Fruit fly (Drosophila melanogaster): ENCODE results near the gene CG9095.

CG9095 gene

dm6 chrX:15121714-15122113, 41.3 kb downstream of the CG9095 start (continued):
- TF ChIP-seq psq (GFP tag; optimal IDR thresholded peaks at IDR 0.05) (no peak), bab2 (GFP tag; optimal IDR thresholded peaks at IDR 0.05) (no peak), CG18011 (GFP tag; optimal IDR thresholded peaks at IDR 0.05) (no peak), CG43689 (GFP tag; IDR thresholded peaks at IDR 0.05) (no peak), CG32532 (GFP tag; IDR thresholded peaks at IDR 0.05) (no peak), chinmo (GFP tag; IDR thresholded peaks at IDR 0.05; ENCODE audit: partially characterized antibody) (no peak), CG8281 (tag; optimal IDR thresholded peaks at IDR 0.05) (no peak), dimm (GFP tag; IDR thresholded peaks at IDR 0.05) (no peak), CG42726 (GFP tag; IDR thresholded peaks at IDR 0.05; ENCODE audit: partially characterized antibody) (no peak), dpn (GFP tag; optimal IDR thresholded peaks at IDR 0.05) (no peak), CG4282 (GFP tag; optimal IDR thresholded peaks at IDR 0.05) (no peak), org-1 (GFP tag; optimal IDR thresholded peaks at IDR 0.05) (no peak), Atf6 (GFP tag; IDR thresholded peaks at IDR 0.05) (no peak), NK7.1 (GFP tag; optimal IDR thresholded peaks at IDR 0.05) (no peak), CG10543 (GFP tag; optimal IDR thresholded peaks at IDR 0.05) (no peak), sqz (GFP tag; optimal IDR thresholded peaks at IDR 0.05) (no peak), kni (GFP tag; optimal IDR thresholded peaks at IDR 0.05) (no peak), Eip74EF (GFP tag; optimal IDR thresholded peaks at IDR 0.05) (peak in 1 of 2 experiments; percentile 29), Hmr (GFP tag; optimal IDR thresholded peaks at IDR 0.05) (no peak), gsb (GFP tag; IDR thresholded peaks at IDR 0.05) (no peak), tap (tag; optimal IDR thresholded peaks at IDR 0.05) (peak; percentile 35), Usf (GFP tag; optimal IDR thresholded peaks at IDR 0.05) (no peak), dysf (GFP tag; IDR thresholded peaks at IDR 0.05) (0 out of 3 replicates have a peak, but pooled peaks have one; percentile 27), CTCF (GFP tag; optimal IDR thresholded peaks at IDR 0.05) (no peak), lov (optimal IDR thresholded peaks at IDR 0.05) (no peak), lov (GFP tag; IDR thresholded peaks at IDR 0.05) (no peak), ems (GFP tag; optimal IDR thresholded peaks at IDR 0.05) (no peak), CG2199 (GFP tag; IDR thresholded peaks at IDR 0.05) (no peak), CHES-1-like (GFP tag; optimal IDR thresholded peaks at IDR 0.05) (no peak), bsh (GFP tag; optimal IDR thresholded peaks at IDR 0.05) (peak in 1 of 2 experiments; percentile 46), E2f2 (GFP tag; IDR thresholded peaks at IDR 0.05) (peak; percentile 26; the same call in 1 of the 2 replicates), sens-2 (GFP tag; IDR thresholded peaks at IDR 0.05) (no peak), sna (GFP tag; IDR thresholded peaks at IDR 0.05; ENCODE audit: partially characterized antibody) (no peak), CG10979 (tag; optimal IDR thresholded peaks at IDR 0.05) (peak; percentile 45), CG4328 (GFP tag; optimal IDR thresholded peaks at IDR 0.05) (no peak), CG15269 (tag; optimal IDR thresholded peaks at IDR 0.05) (peak; percentile 47), YL-1 (GFP tag; optimal IDR thresholded peaks at IDR 0.05) (no peak), CG14667 (GFP tag; IDR thresholded peaks at IDR 0.05) (no peak), kah (GFP tag; optimal IDR thresholded peaks at IDR 0.05) (peak; percentile 3), dan (GFP tag; IDR thresholded peaks at IDR 0.05) (no peak), CG16815 (GFP tag; optimal IDR thresholded peaks at IDR 0.05) (no peak), ken (GFP tag; IDR thresholded peaks at IDR 0.05) (no peak), tin (GFP tag; optimal IDR thresholded peaks at IDR 0.05) (no peak), cas (GFP tag; IDR thresholded peaks at IDR 0.05) (no peak), pita (GFP tag; optimal IDR thresholded peaks at IDR 0.05) (no peak), dmrt99B (tag; optimal IDR thresholded peaks at IDR 0.05) (peak; percentile 76), Tbp (GFP tag; optimal IDR thresholded peaks at IDR 0.05) (no peak), mam (GFP tag; optimal IDR thresholded peaks at IDR 0.05) (no peak), lbe (GFP tag; optimal IDR thresholded peaks at IDR 0.05) (no peak)
